Worm (Caenorhabditis elegans) whole organism, L1 larva: ENCODE measurements around the gene sre-16.

Source experiments
- hlh-4 ChIP-seq: sonication (generic microtip); optimal IDR thresholded peaks from 2 replicates; lab custom pipeline; 2016; ENCODE audit warnings: mild to moderate bottlenecking, missing genetic modification characterization, missing compliant biosample characterization
- mdl-1 ChIP-seq, 2 experiments: fragments of 150-350 bp; optimal IDR thresholded peaks; 2 replicates each; lab custom pipeline; 2014 to 2017; ENCODE audit warnings: missing biosample characterization in 2 of 2, missing genetic modification characterization in 2 of 2, inconsistent platforms in 1 of 2
- nhr-11 ChIP-seq: fragments of 150-350 bp; optimal IDR thresholded peaks from 2 replicates; lab custom pipeline; 2014; ENCODE audit warnings: missing biosample characterization, missing genetic modification characterization
- nhr-28 ChIP-seq: fragments of 150-350 bp; optimal IDR thresholded peaks from 2 replicates; lab custom pipeline; 2014; ENCODE audit warnings: missing biosample characterization, missing genetic modification characterization
- nhr-47 ChIP-seq: sonication (generic microtip); optimal IDR thresholded peaks from 2 replicates; lab custom pipeline; 2016; ENCODE audit warnings: mild to moderate bottlenecking, missing genetic modification characterization, moderate library complexity, missing compliant biosample characterization
- pqm-1 ChIP-seq: sonication (generic microtip); optimal IDR thresholded peaks from 3 replicates; lab custom pipeline; 2017; ENCODE audit warnings: missing biosample characterization, missing genetic modification characterization
- swsn-7 ChIP-seq: sonication (generic microtip); optimal IDR thresholded peaks from 2 replicates; lab custom pipeline; 2016; ENCODE audit warnings: missing genetic modification characterization, missing compliant biosample characterization
- zip-4 ChIP-seq: fragments of 200-800 bp; sonication (Bioruptor generic); optimal IDR thresholded peaks from 2 replicates; lab custom pipeline; 2018; ENCODE audit warnings: mild to moderate bottlenecking, missing genetic modification characterization, moderate library complexity, missing compliant biosample characterization

DNA sequence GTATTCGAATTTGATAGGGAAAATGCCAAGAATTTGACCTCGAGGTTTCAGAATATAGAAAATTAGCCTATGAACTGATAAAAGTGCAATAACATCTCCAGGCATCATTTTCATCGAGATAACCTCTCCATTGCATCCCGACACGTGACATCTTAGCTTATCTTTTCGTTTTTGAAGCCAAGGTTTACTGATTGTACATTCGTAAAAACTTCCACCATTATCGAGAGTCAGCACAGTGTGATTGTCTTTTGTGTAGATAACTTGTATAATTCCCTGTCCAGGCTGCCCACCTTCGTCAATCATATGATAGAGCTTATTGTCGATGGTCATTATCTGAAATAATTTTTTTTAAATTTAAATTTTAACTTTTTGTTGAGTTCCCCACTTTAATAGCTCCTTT is 38.5 kb upstream of the sre-16 start:
- TF ChIP-seq zip-4: no peak
- TF ChIP-seq nhr-28: no peak
- no peak for TF ChIP-seq swsn-7
- TF ChIP-seq nhr-47 (tag; lab: Kevin White, UChicago): no peak
- no peak for TF ChIP-seq pqm-1 (tag; lab: Kevin White, UChicago)
- TF ChIP-seq mdl-1 (tag; optimal IDR thresholded peaks at IDR 0.05; lab: Kevin White, UChicago): no peak
- TF ChIP-seq nhr-11: no peak
- TF ChIP-seq hlh-4: no peak
